Fruit fly (Drosophila melanogaster) whole organism, embryonic: ENCODE results near the gene RpL23A.

Experiments used
- ATbp ChIP-seq: fragments of 200-800 bp; sonication (Bioruptor generic); optimal IDR thresholded peaks from 2 replicates; lab custom pipeline; 2017; ENCODE audit warnings: missing biosample characterization, mild to moderate bottlenecking, missing genetic modification characterization, missing genetic modification reagents
- Abd-B ChIP-seq: fragments of 200-800 bp; sonication (Bioruptor generic); optimal IDR thresholded peaks from 2 replicates; lab custom pipeline; 2018; ENCODE audit warnings: missing biosample characterization, mild to moderate bottlenecking, missing genetic modification characterization, moderate library complexity
- BtbVII ChIP-seq: fragments of 200-800 bp; sonication (Bioruptor generic); optimal IDR thresholded peaks from 3 replicates; lab custom pipeline; 2017; ENCODE audit warnings: missing biosample characterization, mild to moderate bottlenecking, missing genetic modification characterization
- CG10959 ChIP-seq: fragments of 200-800 bp; sonication (Bioruptor generic); IDR thresholded peaks from 2 replicates; pipeline ENCODE4 v1.3.6; 2022; ENCODE audit warnings: missing biosample characterization, missing genetic modification characterization
- CG11398 ChIP-seq: fragments of 200-800 bp; sonication (Bioruptor generic); optimal IDR thresholded peaks from 2 replicates; lab custom pipeline; 2016; ENCODE audit warnings: missing biosample characterization, missing genetic modification characterization
- CG11696 ChIP-seq: fragments of 200-800 bp; sonication (Bioruptor generic); IDR thresholded peaks from 2 replicates; pipeline ENCODE4 v1.3.6; 2022; ENCODE audit warnings: missing biosample characterization, missing genetic modification characterization
- CG12744 ChIP-seq: fragments of 200-800 bp; sonication (Bioruptor generic); optimal IDR thresholded peaks from 2 replicates; lab custom pipeline; 2016; ENCODE audit warnings: missing biosample characterization, missing genetic modification characterization
- CG16779 ChIP-seq: fragments of 200-800 bp; sonication (Bioruptor generic); IDR thresholded peaks from 2 replicates; pipeline ENCODE4 v1.3.6; 2022; ENCODE audit warnings: missing biosample characterization, missing genetic modification characterization
- CG17359 ChIP-seq: fragments of 200-800 bp; sonication (Bioruptor generic); optimal IDR thresholded peaks from 3 replicates; lab custom pipeline; 2018; ENCODE audit warnings: missing biosample characterization, mild to moderate bottlenecking, missing genetic modification characterization, moderate library complexity
- CG2116 ChIP-seq: fragments of 200-800 bp; sonication (Bioruptor generic); optimal IDR thresholded peaks from 3 replicates; lab custom pipeline; 2018; ENCODE audit warnings: missing biosample characterization, mild to moderate bottlenecking, missing genetic modification characterization
- CG3163 ChIP-seq: fragments of 200-800 bp; sonication (Bioruptor generic); optimal IDR thresholded peaks from 3 replicates; lab custom pipeline; 2016; ENCODE audit warnings: missing biosample characterization, missing genetic modification characterization
- CG32772 ChIP-seq: fragments of 200-800 bp; sonication (Bioruptor generic); IDR thresholded peaks from 2 replicates; pipeline ENCODE4 v1.3.6; 2022; ENCODE audit warnings: missing biosample characterization, missing genetic modification characterization
- CG33557 ChIP-seq: fragments of 200-800 bp; sonication (Bioruptor generic); optimal IDR thresholded peaks from 2 replicates; lab custom pipeline; 2019; ENCODE audit warnings: missing biosample characterization, mild to moderate bottlenecking, missing genetic modification characterization, moderate library complexity
- CG34376 ChIP-seq: fragments of 200-800 bp; sonication (Bioruptor generic); optimal IDR thresholded peaks from 2 replicates; lab custom pipeline; 2018; ENCODE audit warnings: missing biosample characterization, mild to moderate bottlenecking, missing genetic modification characterization
- CG42726 ChIP-seq: fragments of 200-800 bp; sonication (Bioruptor generic); IDR thresholded peaks from 2 replicates; pipeline ENCODE4 v1.3.6; 2022; ENCODE audit warnings: missing biosample characterization, missing genetic modification characterization; ENCODE audit not compliant: partially characterized antibody
- CG4360 ChIP-seq: fragments of 200-800 bp; sonication (Bioruptor generic); IDR thresholded peaks from 2 replicates; pipeline ENCODE4 v1.3.6; 2022; ENCODE audit warnings: missing biosample characterization, missing genetic modification characterization
- CG9609 ChIP-seq: fragments of 200-800 bp; sonication (Bioruptor generic); optimal IDR thresholded peaks from 3 replicates; lab custom pipeline; 2016; ENCODE audit warnings: missing biosample characterization, missing genetic modification characterization
- MTF-1 ChIP-seq: fragments of 200-800 bp; sonication (Bioruptor generic); optimal IDR thresholded peaks from 2 replicates; lab custom pipeline; 2018; ENCODE audit warnings: missing biosample characterization, mild to moderate bottlenecking, missing genetic modification characterization, borderline replicate concordance
- PHDP ChIP-seq: fragments of 200-800 bp; sonication (Bioruptor generic); optimal IDR thresholded peaks from 3 replicates; lab custom pipeline; 2018; ENCODE audit warnings: missing biosample characterization, mild to moderate bottlenecking, missing genetic modification characterization, moderate library complexity
- Six4 ChIP-seq: fragments of 200-800 bp; sonication (Bioruptor generic); optimal IDR thresholded peaks from 2 replicates; lab custom pipeline; 2016; ENCODE audit warnings: missing biosample characterization, missing genetic modification characterization
- Stat92E ChIP-seq, 3 experiments: fragments of >200 bp in 2 of 3; fragments of 200-800 bp in 1 of 3; sonication (Bioruptor generic) in 1 of 3; optimal IDR thresholded peaks; 2 replicates each; lab custom pipeline; 2017 to 2019; ENCODE audit warnings: missing biosample characterization in 3 of 3, missing genetic modification characterization in 3 of 3, mild to moderate bottlenecking in 1 of 3, moderate library complexity in 1 of 3
- Vsx1 ChIP-seq: fragments of 200-800 bp; sonication (Bioruptor generic); optimal IDR thresholded peaks from 2 replicates; lab custom pipeline; 2017; ENCODE audit warnings: missing biosample characterization, mild to moderate bottlenecking, missing genetic modification characterization, missing genetic modification reagents
- YL-1 ChIP-seq: fragments of 200-800 bp; sonication (Bioruptor generic); optimal IDR thresholded peaks from 3 replicates; lab custom pipeline; 2017; ENCODE audit warnings: missing biosample characterization, mild to moderate bottlenecking, missing genetic modification characterization
- ac ChIP-seq: fragments of 200-800 bp; sonication (Bioruptor generic); optimal IDR thresholded peaks from 3 replicates; lab custom pipeline; 2017; ENCODE audit warnings: missing biosample characterization, mild to moderate bottlenecking, missing genetic modification characterization
- aop ChIP-seq: fragments of 200-800 bp; sonication (Bioruptor generic); IDR thresholded peaks from 2 replicates; pipeline ENCODE4 v1.3.6; 2022; ENCODE audit warnings: missing biosample characterization, missing genetic modification characterization
- bsh ChIP-seq, 2 experiments: fragments of 200-800 bp; sonication (Bioruptor generic); optimal IDR thresholded peaks; 2 replicates each; lab custom pipeline; 2017 to 2018; ENCODE audit warnings: mild to moderate bottlenecking in 2 of 2, missing biosample characterization in 2 of 2, missing genetic modification characterization in 2 of 2, moderate library complexity in 1 of 2
- dati ChIP-seq: fragments of 200-800 bp; sonication (Bioruptor generic); IDR thresholded peaks from 2 replicates; pipeline ENCODE4 v1.3.6; 2022; ENCODE audit warnings: missing biosample characterization, missing genetic modification characterization
- disco-r ChIP-seq: fragments of 200-800 bp; sonication (Bioruptor generic); optimal IDR thresholded peaks from 2 replicates; lab custom pipeline; 2016; ENCODE audit warnings: missing biosample characterization, missing genetic modification characterization
- dm ChIP-seq: fragments of 200-800 bp; sonication (Bioruptor generic); optimal IDR thresholded peaks from 3 replicates; lab custom pipeline; 2016; ENCODE audit warnings: missing biosample characterization, missing genetic modification characterization
- fd102C ChIP-seq: fragments of 200-800 bp; sonication (Bioruptor generic); optimal IDR thresholded peaks from 2 replicates; lab custom pipeline; 2018; ENCODE audit warnings: missing biosample characterization, mild to moderate bottlenecking, missing genetic modification characterization, moderate library complexity
- gcm ChIP-seq: fragments of 200-800 bp; sonication (Bioruptor generic); optimal IDR thresholded peaks from 2 replicates; lab custom pipeline; 2019; ENCODE audit warnings: missing biosample characterization, mild to moderate bottlenecking, missing genetic modification characterization, moderate library complexity
- her ChIP-seq: fragments of 200-800 bp; sonication (Bioruptor generic); optimal IDR thresholded peaks from 2 replicates; lab custom pipeline; 2016; ENCODE audit warnings: missing biosample characterization, missing genetic modification characterization
- ind ChIP-seq: fragments of 200-800 bp; sonication (Bioruptor generic); optimal IDR thresholded peaks from 3 replicates; lab custom pipeline; 2016; ENCODE audit warnings: missing biosample characterization, missing genetic modification characterization
- luna ChIP-seq: fragments of 200-800 bp; sonication (Bioruptor generic); optimal IDR thresholded peaks from 2 replicates; lab custom pipeline; 2016; ENCODE audit warnings: missing biosample characterization, missing genetic modification characterization
- maf-S ChIP-seq: fragments of 200-800 bp; sonication (Bioruptor generic); optimal IDR thresholded peaks from 2 replicates; lab custom pipeline; 2016; ENCODE audit warnings: missing biosample characterization, missing genetic modification characterization
- oc ChIP-seq: fragments of 200-800 bp; sonication (Bioruptor generic); optimal IDR thresholded peaks from 2 replicates; lab custom pipeline; 2018; ENCODE audit warnings: missing biosample characterization, mild to moderate bottlenecking, missing genetic modification characterization, moderate library complexity
- p53 ChIP-seq: fragments of 200-800 bp; sonication (Bioruptor generic); optimal IDR thresholded peaks from 2 replicates; lab custom pipeline; 2016; ENCODE audit warnings: missing biosample characterization, missing genetic modification characterization
- phol ChIP-seq: fragments of 200-800 bp; sonication (Bioruptor generic); optimal IDR thresholded peaks from 3 replicates; lab custom pipeline; 2018; ENCODE audit warnings: missing biosample characterization, mild to moderate bottlenecking, missing genetic modification characterization, moderate library complexity
- pnt ChIP-seq: fragments of 200-800 bp; sonication (Bioruptor generic); optimal IDR thresholded peaks from 3 replicates; lab custom pipeline; 2016; ENCODE audit warnings: missing biosample characterization, missing genetic modification characterization
- scrt ChIP-seq: fragments of 200-800 bp; sonication (Bioruptor generic); optimal IDR thresholded peaks from 2 replicates; lab custom pipeline; 2018; ENCODE audit warnings: missing biosample characterization, mild to moderate bottlenecking, missing genetic modification characterization, moderate library complexity
- seq ChIP-seq: fragments of 200-800 bp; sonication (Bioruptor generic); IDR thresholded peaks from 2 replicates; pipeline ENCODE4 v1.3.6; 2022; ENCODE audit warnings: missing biosample characterization, missing genetic modification characterization
- slbo ChIP-seq: fragments of 200-800 bp; sonication (Bioruptor generic); IDR thresholded peaks from 2 replicates; pipeline ENCODE4 v1.3.6; 2022; ENCODE audit warnings: missing biosample characterization, missing genetic modification characterization
- sob ChIP-seq: fragments of 200-800 bp; sonication (Bioruptor generic); IDR thresholded peaks from 2 replicates; pipeline ENCODE4 v1.3.6; 2022; ENCODE audit warnings: missing biosample characterization, missing genetic modification characterization
- sqz ChIP-seq: fragments of 200-800 bp; sonication (Bioruptor generic); optimal IDR thresholded peaks from 3 replicates; lab custom pipeline; 2018; ENCODE audit warnings: missing biosample characterization, mild to moderate bottlenecking, missing genetic modification characterization
- unc-4 ChIP-seq: fragments of 200-800 bp; sonication (Bioruptor generic); IDR thresholded peaks from 2 replicates; pipeline ENCODE4 v1.3.6; 2022; ENCODE audit warnings: missing biosample characterization, missing genetic modification characterization; ENCODE audit not compliant: partially characterized antibody
- unpg ChIP-seq: fragments of 200-800 bp; sonication (Bioruptor generic); optimal IDR thresholded peaks from 3 replicates; lab custom pipeline; 2018; ENCODE audit warnings: missing biosample characterization, mild to moderate bottlenecking, missing genetic modification characterization, moderate library complexity
- wdn ChIP-seq: fragments of 200-800 bp; sonication (Bioruptor generic); IDR thresholded peaks from 2 replicates; pipeline ENCODE4 v1.3.6; 2022; ENCODE audit warnings: missing biosample characterization, missing genetic modification characterization
- wor ChIP-seq: fragments of 200-800 bp; sonication (Bioruptor generic); IDR thresholded peaks from 2 replicates; pipeline ENCODE4 v1.3.6; 2022; ENCODE audit warnings: missing biosample characterization, missing genetic modification characterization
- zen ChIP-seq: fragments of 200-800 bp; sonication (Bioruptor generic); optimal IDR thresholded peaks from 3 replicates; lab custom pipeline; 2018; ENCODE audit warnings: missing biosample characterization, mild to moderate bottlenecking, missing genetic modification characterization, moderate library complexity
- zen2 ChIP-seq: fragments of 200-800 bp; sonication (Bioruptor generic); IDR thresholded peaks from 3 replicates; pipeline ENCODE4 v1.3.6; 2022; ENCODE audit warnings: missing biosample characterization, missing genetic modification characterization; ENCODE audit not compliant: partially characterized antibody

RpL23A gene

dm6 chr3L:1618116-1618727, 50.2 kb downstream of the RpL23A start, which contains the start of the genes CG13926, ABCB7 and CG33230 (continued):
- TF ChIP-seq pnt (GFP tag; lab: Kevin White, UChicago) = no peak
- TF ChIP-seq zen2 (GFP tag; lab: Robert Waterston, UW) = no peak
- TF ChIP-seq scrt (GFP tag; lab: Kevin White, UChicago) = no peak
- no peak for TF ChIP-seq CG16779
- TF ChIP-seq slbo (GFP tag; lab: Robert Waterston, UW) = peak; percentile 39; the same call in 1 of the 2 replicates
- peak; percentile 29 for TF ChIP-seq maf-S (GFP tag; lab: Kevin White, UChicago)
- TF ChIP-seq Vsx1 (GFP tag; lab: Kevin White, UChicago) = no peak
- TF ChIP-seq CG11398 (GFP tag; lab: Kevin White, UChicago) = no peak
- TF ChIP-seq seq (GFP tag; lab: Robert Waterston, UW) = no peak
- TF ChIP-seq luna (GFP tag; lab: Kevin White, UChicago) = no peak
- peak; percentile 14 for TF ChIP-seq Abd-B (GFP tag; lab: Kevin White, UChicago)
- TF ChIP-seq wdn (GFP tag; lab: Robert Waterston, UW) = no peak
- TF ChIP-seq CG11696 (GFP tag; lab: Robert Waterston, UW) = no peak
- TF ChIP-seq CG42726 (GFP tag; lab: Robert Waterston, UW) = no peak
- TF ChIP-seq her (GFP tag; lab: Kevin White, UChicago) = no peak
- TF ChIP-seq CG32772 (GFP tag; lab: Robert Waterston, UW) = no peak
- no peak for TF ChIP-seq CG33557 (GFP tag; lab: Kevin White, UChicago)
- TF ChIP-seq dm (GFP tag; lab: Kevin White, UChicago) = no peak
- TF ChIP-seq Six4 = no peak
- TF ChIP-seq ac (GFP tag; lab: Kevin White, UChicago) = no peak
- TF ChIP-seq BtbVII = no peak
- peak in 1 of 3 experiments; percentile 53 for TF ChIP-seq Stat92E (GFP tag; optimal IDR thresholded peaks at IDR 0.05; lab: Kevin White, UChicago)
- TF ChIP-seq CG4360 (GFP tag; lab: Robert Waterston, UW) = no peak
- 0 out of 2 replicates have a peak, but pooled peaks have one; percentile 38 for TF ChIP-seq unc-4 (GFP tag; lab: Robert Waterston, UW)
- TF ChIP-seq gcm (GFP tag; lab: Kevin White, UChicago) = no peak
- no peak for TF ChIP-seq aop (GFP tag; lab: Robert Waterston, UW)
- TF ChIP-seq unpg = no peak
- TF ChIP-seq CG2116 (GFP tag; lab: Kevin White, UChicago) = peak; percentile 42
- TF ChIP-seq wor (GFP tag; lab: Robert Waterston, UW) = no peak
- TF ChIP-seq bsh (GFP tag; optimal IDR thresholded peaks at IDR 0.05; lab: Kevin White, UChicago) = no peak
- TF ChIP-seq CG9609 = no peak
- no peak for TF ChIP-seq disco-r
- TF ChIP-seq phol (tag; lab: Kevin White, UChicago) = peak; percentile 52
- TF ChIP-seq CG12744 (GFP tag; lab: Kevin White, UChicago) = no peak
- TF ChIP-seq YL-1 (GFP tag; lab: Kevin White, UChicago) = peak; percentile 89
- peak; percentile 15 for TF ChIP-seq zen (tag; lab: Kevin White, UChicago)
- TF ChIP-seq MTF-1 (GFP tag; lab: Kevin White, UChicago) = no peak
- TF ChIP-seq fd102C (GFP tag; lab: Kevin White, UChicago) = no peak
- peak; percentile 37 for TF ChIP-seq CG34376 (GFP tag; lab: Kevin White, UChicago)
- TF ChIP-seq CG17359 (tag; lab: Kevin White, UChicago) = no peak
- peak; percentile 27 for TF ChIP-seq ind (GFP tag; lab: Kevin White, UChicago)
- TF ChIP-seq CG10959 = no peak
- TF ChIP-seq dati (GFP tag; lab: Robert Waterston, UW) = no peak
- TF ChIP-seq CG3163 (GFP tag; lab: Kevin White, UChicago) = no peak
- TF ChIP-seq ATbp (GFP tag; lab: Kevin White, UChicago) = no peak
- TF ChIP-seq oc (tag; lab: Kevin White, UChicago) = no peak
- TF ChIP-seq sqz (GFP tag; lab: Kevin White, UChicago) = no peak
- no peak for TF ChIP-seq p53 (GFP tag; lab: Kevin White, UChicago)
- no peak for TF ChIP-seq sob (GFP tag; lab: Robert Waterston, UW)
- TF ChIP-seq PHDP = no peak
